Fruit fly (Drosophila melanogaster) S2 (cell line): Measurements from ENCODE around the gene CG31464.

ENCODE experiments used
- CG8478 ChIP-seq: fragments of >200 bp; optimal IDR thresholded peaks from 2 replicates; lab custom pipeline; 2018
- CTCF ChIP-seq, 2 experiments: fragments of >200 bp; optimal IDR thresholded peaks; 2 replicates each; lab custom pipeline; 2018

Gene CG31464

DNA sequence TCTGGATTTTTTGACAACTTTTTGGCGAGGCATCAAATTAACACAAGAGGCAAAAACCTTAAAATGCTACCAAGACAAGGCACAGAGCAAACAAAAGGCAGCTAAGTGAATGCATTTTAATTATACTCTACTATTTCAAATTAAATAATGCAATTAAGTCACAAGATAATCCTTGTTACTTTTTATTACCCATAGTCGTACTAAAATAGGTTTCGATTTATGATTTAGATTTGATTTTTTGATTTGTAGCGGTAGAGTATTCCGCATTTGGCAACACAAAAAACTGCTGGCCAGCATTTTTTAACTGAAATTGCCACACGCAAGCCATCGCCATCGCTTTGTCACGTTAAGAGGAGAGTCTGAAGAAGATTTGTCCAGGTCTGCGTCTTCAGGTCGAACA, 8.3 kb upstream of the CG31464 start:
- TF ChIP-seq CTCF (optimal IDR thresholded peaks at IDR 0.05; lab: Kevin White, UChicago) (no peak), CG8478 (lab: Kevin White, UChicago) (no peak)

DNA sequence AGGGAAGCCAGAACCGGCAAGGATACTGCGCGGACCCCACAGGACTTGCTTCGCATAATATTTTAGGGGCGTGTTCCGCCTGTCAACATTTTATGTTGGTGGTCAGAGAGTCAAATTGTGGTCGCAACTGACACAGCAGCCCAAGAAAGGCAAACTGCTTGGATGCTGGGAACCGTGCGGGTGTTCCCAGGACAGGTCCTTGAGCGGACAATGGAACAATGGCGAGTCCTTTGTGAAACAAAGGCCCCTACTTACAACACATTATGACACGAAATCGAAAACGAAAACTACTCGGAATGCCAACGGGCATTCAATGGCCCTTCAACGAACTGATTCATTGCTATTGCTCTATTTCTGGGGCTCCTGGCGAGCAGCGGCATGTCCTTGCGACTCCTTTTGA, 6.8 kb upstream of the CG31464 start:
- TF ChIP-seq CTCF (optimal IDR thresholded peaks at IDR 0.05; lab: Kevin White, UChicago) (no peak), CG8478 (lab: Kevin White, UChicago) (no peak)

DNA sequence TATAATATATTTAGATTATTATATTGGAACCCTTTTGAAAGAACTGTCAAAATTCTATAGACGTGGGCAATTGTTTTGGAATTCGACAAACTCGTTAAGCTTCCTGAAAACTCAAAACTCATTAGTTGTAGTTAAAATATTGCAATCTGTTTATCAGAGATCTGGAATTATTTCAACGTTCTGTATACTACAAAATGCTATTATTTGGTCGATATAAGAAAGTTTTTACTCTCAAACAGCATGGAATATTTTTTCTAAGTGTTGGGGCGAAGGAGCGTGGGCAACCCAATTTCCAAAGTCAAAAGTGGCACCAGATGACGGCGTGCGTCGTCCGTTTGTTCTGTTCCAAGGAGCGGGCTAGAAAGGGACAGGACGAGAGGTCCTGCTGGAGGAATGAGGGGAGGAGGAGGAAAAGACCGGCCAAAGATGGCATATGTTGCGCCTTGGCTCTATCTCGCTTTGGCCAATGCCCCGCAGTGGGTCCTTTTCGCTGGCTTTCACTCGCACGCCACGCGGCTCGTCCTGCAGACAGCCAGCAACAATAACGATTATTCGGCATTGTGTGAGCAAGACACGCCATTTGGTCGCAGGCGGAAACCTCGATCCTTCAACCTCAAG, 5.2 kb upstream of the CG31464 start:
- TF ChIP-seq CG8478 (lab: Kevin White, UChicago): no peak
- no peak for TF ChIP-seq CTCF (optimal IDR thresholded peaks at IDR 0.05; lab: Kevin White, UChicago)

DNA sequence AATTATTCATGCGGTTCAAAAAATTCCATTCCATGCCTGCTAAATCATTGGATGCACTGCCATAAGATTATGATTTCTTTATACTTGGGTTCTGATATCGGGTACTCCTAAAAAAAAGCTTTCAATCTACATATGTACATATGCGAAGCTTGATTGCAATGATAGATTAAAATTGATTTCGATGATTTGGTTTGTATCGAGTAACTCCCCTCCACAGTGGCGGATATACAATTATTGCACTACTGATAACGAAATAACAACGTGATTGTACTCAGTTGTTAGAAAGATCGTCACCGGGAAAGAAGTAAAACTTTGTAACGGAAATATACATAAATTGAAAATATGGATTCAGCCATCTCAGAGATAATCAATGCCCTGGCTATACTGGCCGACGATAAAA, 3.3 kb upstream of the CG31464 start, which contains the start of gene Nazo:
TSS of gene Nazo (plus strand) at position 180 of the 400 bp plus-strand sequence.
- TF ChIP-seq CG8478 (lab: Kevin White, UChicago) (no peak), CTCF (optimal IDR thresholded peaks at IDR 0.05; lab: Kevin White, UChicago) (no peak)

DNA sequence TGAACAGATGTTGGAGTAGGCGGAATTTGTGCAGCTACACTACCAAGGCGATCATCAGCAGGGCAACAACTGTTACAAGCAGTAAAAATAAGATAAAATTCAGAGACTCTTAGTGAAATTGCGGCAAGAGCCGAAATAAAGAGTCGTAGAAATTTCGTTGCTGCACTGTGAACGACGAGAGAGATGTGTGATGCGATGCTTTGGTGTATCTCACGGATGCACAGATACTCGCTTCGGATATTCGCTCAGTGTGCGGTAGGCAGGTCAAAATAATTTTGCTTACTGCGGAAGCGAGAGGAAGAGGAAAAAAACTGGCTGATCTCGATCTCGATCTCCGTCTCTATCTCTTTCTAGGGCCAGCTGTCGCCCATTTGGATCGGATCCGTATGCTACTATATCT, 2.2 kb upstream of the CG31464 start:
- TF ChIP-seq CG8478 (lab: Kevin White, UChicago) (no peak), CTCF (optimal IDR thresholded peaks at IDR 0.05; lab: Kevin White, UChicago) (no peak)

DNA sequence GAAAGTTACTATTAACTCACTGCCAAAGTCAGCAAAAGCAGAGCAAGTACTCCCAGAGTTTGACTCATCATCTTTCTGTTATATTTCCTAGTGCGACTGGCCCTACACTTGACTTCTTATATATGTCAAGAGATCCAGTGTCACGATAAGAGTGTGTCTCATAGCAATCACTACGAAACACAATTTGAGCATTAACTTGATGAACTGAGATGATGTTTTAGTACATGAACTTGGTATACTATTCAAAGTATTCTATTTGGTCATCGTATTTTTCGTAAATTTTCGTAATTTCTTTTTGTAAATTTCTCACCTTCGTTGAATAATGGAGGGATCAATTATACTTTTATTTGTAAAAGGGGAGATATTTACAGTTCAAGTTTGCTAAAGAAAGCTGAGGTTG, 562 bp upstream of the CG31464 start, which contains the start of gene CG11672:
TSS of gene CG11672 (minus strand) at position 101 of the 400 bp plus-strand sequence.
- no peak for TF ChIP-seq CTCF (optimal IDR thresholded peaks at IDR 0.05; lab: Kevin White, UChicago)
- no peak for TF ChIP-seq CG8478 (lab: Kevin White, UChicago)

DNA sequence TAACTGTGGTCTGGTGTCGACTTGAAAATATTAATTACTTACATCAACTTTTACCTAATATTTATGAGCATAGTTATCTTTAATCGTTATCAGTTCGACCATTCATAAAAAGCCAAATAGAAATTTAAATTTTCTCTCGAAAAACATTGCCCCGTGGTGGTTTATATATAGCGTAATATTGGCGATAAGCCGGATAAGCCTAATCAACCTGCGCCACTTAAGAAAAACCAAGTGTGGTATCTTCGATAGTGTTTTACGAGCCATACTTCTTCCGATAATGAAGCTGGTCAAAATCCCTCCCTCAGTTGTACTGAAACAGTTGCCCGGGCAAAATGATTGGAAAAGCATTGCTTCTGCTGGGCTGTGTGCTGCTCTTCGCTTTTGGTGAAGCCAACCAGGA, 994 bp downstream of the CG31464 start, which contains the start of gene CG31463:
TSS of gene CG31463 (plus strand) at position 302 of the 400 bp plus-strand sequence.
- TF ChIP-seq CTCF (optimal IDR thresholded peaks at IDR 0.05; lab: Kevin White, UChicago): no peak
- no peak for TF ChIP-seq CG8478 (lab: Kevin White, UChicago)

DNA sequence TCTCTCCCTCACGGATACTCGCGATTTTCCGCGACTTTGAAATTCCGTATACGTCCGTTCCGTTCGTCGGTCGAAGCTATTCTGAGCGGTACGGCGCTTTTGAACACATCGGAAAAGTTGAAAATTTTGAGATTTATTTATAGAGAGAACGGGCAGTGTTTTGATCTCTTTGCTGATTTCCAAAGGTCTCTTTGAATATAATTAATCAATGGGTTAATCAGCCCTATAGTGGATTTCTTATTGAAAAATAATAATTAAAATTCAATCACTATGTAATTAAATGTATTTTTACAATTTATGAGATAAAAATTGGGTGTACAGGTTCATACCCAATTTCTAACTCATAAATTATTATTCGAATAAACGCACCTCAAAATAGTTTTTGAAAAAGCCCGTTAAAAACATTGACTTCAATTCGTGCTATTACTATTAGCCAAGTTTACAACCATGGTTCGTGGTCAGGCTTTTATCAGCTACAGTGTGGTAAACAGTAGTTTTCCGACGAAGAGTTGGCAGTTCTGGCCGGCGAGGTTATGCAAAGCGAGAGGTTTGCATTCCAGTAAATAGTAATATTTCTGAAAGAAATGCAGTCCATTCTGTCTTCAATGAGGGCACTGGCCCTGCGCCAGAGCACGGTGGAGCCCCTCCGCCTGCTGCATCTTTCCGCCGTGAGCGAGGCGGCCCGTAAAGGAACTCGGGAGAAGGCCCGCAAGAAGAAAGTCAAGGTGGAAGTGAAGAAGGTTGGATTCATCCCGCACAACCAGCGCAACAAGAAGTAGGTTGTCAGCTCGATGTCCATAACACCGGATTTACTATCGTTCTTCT, 10.1 kb downstream of the CG31464 start, which contains the start of the genes CG9626 and mRpL1:
TSS of gene CG9626 (minus strand) at position 51 of the 825 bp plus-strand sequence.
TSS of gene mRpL1 (plus strand) at position 513 of the 825 bp plus-strand sequence.
- peak; percentile 70 to 78 for TF ChIP-seq CTCF (optimal IDR thresholded peaks at IDR 0.05; lab: Kevin White, UChicago)
- no peak for TF ChIP-seq CG8478 (lab: Kevin White, UChicago)

DNA sequence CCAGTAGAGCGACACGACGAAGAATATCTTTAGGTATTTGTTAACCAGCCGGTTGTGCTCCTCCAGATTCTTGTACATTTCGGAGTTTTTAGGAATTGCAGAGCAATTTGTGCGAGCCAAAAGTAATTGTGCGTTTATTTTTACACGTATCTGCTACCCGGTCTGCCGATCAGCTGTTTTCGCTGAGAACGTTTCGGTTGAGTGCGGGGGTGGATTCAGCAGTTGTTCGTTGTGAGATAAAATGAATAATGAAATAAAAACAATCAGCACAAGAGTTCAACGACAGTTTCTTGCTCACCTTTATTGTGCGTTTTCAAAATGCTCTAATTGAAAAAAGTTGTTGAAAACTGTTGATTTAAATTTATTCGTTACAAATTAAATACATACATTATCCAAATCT, 12.8 kb downstream of the CG31464 start, which contains the start of gene nac:
TSS of gene nac (minus strand) at position 176 of the 400 bp plus-strand sequence.
- no peak for TF ChIP-seq CTCF (optimal IDR thresholded peaks at IDR 0.05; lab: Kevin White, UChicago)
- no peak for TF ChIP-seq CG8478 (lab: Kevin White, UChicago)

DNA sequence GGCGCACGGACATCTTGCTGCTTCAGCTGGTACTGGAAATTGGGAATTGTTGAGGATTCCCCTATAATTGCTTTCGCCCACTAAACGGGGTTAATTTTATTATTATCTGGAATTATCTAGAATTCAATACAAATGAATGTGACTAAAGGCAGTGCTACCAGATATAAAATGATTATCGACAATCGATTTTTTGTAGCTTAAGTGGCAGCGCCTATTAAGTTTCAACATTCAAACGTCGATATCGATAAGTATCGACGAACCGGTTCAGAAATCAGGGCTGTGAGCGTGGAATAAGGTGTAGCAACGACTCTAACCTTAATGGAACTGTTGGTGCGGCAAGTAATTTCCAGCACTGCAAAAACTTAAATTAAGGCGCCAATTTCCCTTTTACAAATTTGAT, 14.1 kb downstream of the CG31464 start, which contains the start of gene Sgt1:
TSS of gene Sgt1 (minus strand) at position 165 of the 400 bp plus-strand sequence.
- TF ChIP-seq CG8478 (lab: Kevin White, UChicago): no peak
- TF ChIP-seq CTCF (optimal IDR thresholded peaks at IDR 0.05; lab: Kevin White, UChicago): peak; percentile 34 to 63

DNA sequence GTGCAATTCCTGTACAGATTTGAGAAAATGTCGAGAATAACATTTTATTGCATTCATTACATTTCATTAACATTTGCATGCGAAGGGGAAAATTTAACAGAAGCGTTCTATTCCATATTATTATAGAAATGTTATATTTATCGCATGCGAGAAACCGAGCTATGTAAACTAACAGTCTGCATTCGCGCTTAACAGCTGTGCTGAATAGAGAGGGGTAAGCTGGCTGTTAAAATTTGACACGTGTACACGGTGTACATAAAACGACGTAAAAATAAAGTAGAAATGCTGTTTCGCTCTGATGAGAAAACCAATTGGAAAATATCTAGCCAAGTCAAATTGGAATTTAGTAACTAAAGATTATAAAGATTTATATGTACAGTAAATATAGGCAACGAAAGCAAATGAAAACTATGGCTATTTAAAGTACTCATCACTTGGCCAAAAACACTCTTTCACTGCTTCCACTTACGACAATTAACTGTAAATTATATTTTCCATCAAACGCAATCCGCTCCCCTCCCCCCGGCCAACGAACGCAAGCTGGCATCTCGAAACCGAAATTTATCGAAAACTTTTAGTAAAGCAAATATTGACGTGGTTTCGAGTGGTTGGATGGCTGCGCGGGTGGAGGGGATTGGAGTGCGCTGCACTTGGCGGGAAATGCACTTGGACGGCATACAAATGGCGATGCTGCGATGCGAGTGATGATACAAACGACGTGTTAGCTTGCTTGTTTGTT, 15.3 kb downstream of the CG31464 start:
- TF ChIP-seq CG8478 (lab: Kevin White, UChicago): no peak
- peak; percentile 20 to 50 for TF ChIP-seq CTCF (optimal IDR thresholded peaks at IDR 0.05; lab: Kevin White, UChicago)

DNA sequence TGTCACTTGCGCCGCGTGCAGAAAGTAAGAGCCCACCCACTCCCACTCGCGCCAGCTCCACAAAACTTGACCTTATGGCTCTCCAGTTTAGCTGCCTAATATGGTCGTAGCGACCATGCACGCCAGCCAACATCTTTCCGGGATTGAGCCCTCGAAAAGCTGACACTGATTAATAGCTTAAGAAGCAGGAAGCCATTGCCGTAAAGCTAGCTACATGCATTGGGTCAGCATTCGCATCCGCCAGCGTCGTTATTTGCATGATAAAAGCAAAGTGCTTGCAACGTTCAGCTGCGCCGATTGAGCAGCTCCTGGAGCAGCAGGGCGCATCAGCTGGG, 15.9 kb downstream of the CG31464 start:
- no peak for TF ChIP-seq CTCF (optimal IDR thresholded peaks at IDR 0.05; lab: Kevin White, UChicago)
- no peak for TF ChIP-seq CG8478 (lab: Kevin White, UChicago)

DNA sequence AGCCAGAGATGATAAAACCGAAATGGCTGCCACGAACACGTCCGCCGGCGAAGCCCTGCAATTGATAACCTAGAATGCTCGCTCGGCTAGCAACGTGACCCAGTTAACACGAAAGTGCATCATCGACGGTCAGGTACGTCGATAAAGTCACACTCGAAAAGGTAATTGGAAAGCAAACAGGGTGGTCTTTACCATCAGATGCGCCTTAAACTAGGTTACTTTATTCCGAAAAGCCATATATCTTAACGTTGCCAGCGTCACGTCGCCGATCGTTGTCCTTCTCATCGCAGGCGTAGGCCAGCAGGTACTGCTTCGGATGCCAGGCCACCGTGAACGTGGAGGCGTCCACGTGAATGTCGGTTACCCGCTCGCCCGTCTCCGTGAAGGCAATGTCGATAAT, 16.2 kb downstream of the CG31464 start:
- TF ChIP-seq CG8478 (lab: Kevin White, UChicago): no peak
- TF ChIP-seq CTCF (optimal IDR thresholded peaks at IDR 0.05; lab: Kevin White, UChicago): no peak

DNA sequence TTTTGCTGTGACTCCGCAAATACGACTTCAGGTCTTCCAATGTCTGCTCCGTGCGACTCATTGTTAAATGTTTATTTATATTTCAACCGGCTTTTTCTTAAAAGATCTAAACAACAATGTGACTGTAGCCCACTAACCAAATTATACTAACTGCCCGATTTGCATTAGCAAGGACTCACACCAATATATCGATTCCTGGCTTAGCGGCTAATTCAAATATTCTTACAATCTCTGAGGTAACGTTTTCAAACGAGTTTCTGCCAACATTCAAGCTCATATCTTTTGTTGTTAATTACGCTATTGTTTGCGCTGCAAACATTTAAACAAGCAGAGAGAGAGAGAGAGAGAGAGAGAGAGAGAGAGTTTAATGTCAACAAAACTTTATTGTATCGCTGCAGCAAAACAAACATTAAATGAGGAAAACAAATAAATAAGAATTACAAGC, 17.5 kb downstream of the CG31464 start, which contains the start of gene tex:
TSS of gene tex (minus strand) at position 131 of the 445 bp plus-strand sequence.
- TF ChIP-seq CG8478 (lab: Kevin White, UChicago) (no peak), CTCF (optimal IDR thresholded peaks at IDR 0.05; lab: Kevin White, UChicago) (no peak)
